Fruit fly (Drosophila melanogaster) whole organism, embryonic: ENCODE measurements around the gene mfas.

Source experiments
- Asciz ChIP-seq: fragments of 200-800 bp; sonication (Bioruptor generic); optimal IDR thresholded peaks from 2 replicates; lab custom pipeline; 2017; ENCODE audit warnings: missing biosample characterization, mild to moderate bottlenecking, missing genetic modification characterization, missing genetic modification reagents
- C15 ChIP-seq: fragments of 200-800 bp; sonication (Bioruptor generic); IDR thresholded peaks from 3 replicates; pipeline ENCODE4 v1.3.6; 2022; ENCODE audit warnings: missing biosample characterization, missing genetic modification characterization
- CG12744 ChIP-seq: fragments of 200-800 bp; sonication (Bioruptor generic); optimal IDR thresholded peaks from 2 replicates; lab custom pipeline; 2016; ENCODE audit warnings: missing biosample characterization, missing genetic modification characterization
- CG15479 ChIP-seq: fragments of 200-800 bp; sonication (Bioruptor generic); optimal IDR thresholded peaks from 3 replicates; lab custom pipeline; 2019; ENCODE audit warnings: missing biosample characterization, mild to moderate bottlenecking, missing genetic modification characterization, moderate library complexity
- CG17612 ChIP-seq: fragments of 200-800 bp; sonication (Bioruptor generic); IDR thresholded peaks from 2 replicates; pipeline ENCODE4 v1.3.6; 2022; ENCODE audit warnings: missing biosample characterization, missing genetic modification characterization
- CG2889 ChIP-seq: fragments of 200-800 bp; sonication (Bioruptor generic); IDR thresholded peaks from 3 replicates; pipeline ENCODE4 v1.3.6; 2022; ENCODE audit warnings: missing biosample characterization, missing genetic modification characterization
- CG3847 ChIP-seq: fragments of 200-800 bp; sonication (Bioruptor generic); IDR thresholded peaks from 2 replicates; pipeline ENCODE4 v1.3.6; 2022; ENCODE audit warnings: missing biosample characterization, missing genetic modification characterization
- CG4404 ChIP-seq: fragments of 200-800 bp; sonication (Bioruptor generic); IDR thresholded peaks from 2 replicates; pipeline ENCODE4 v1.3.6; 2022; ENCODE audit warnings: missing biosample characterization, missing genetic modification characterization
- CG8359 ChIP-seq: fragments of 200-800 bp; sonication (Bioruptor generic); optimal IDR thresholded peaks from 2 replicates; lab custom pipeline; 2017; ENCODE audit warnings: missing biosample characterization, mild to moderate bottlenecking, missing genetic modification characterization, borderline replicate concordance
- CG8924 ChIP-seq: fragments of 200-800 bp; optimal IDR thresholded peaks from 3 replicates; lab custom pipeline; 2019; ENCODE audit warnings: missing biosample characterization, mild to moderate bottlenecking, missing genetic modification characterization, moderate library complexity
- Hr39 ChIP-seq: fragments of >200 bp; optimal IDR thresholded peaks from 2 replicates; lab custom pipeline; 2017
- Sox100B ChIP-seq: fragments of 200-800 bp; sonication (Bioruptor generic); optimal IDR thresholded peaks from 3 replicates; lab custom pipeline; 2018; ENCODE audit warnings: missing biosample characterization, mild to moderate bottlenecking, missing genetic modification characterization
- lola ChIP-seq, 3 experiments: fragments of >200 bp in 2 of 3; fragments of 200-800 bp in 1 of 3; sonication (Bioruptor generic) in 1 of 3; optimal IDR thresholded peaks; 2 replicates each; lab custom pipeline; 2017 to 2019; ENCODE audit warnings: missing biosample characterization in 3 of 3, missing genetic modification characterization in 3 of 3, mild to moderate bottlenecking in 1 of 3, moderate library complexity in 1 of 3

DNA sequence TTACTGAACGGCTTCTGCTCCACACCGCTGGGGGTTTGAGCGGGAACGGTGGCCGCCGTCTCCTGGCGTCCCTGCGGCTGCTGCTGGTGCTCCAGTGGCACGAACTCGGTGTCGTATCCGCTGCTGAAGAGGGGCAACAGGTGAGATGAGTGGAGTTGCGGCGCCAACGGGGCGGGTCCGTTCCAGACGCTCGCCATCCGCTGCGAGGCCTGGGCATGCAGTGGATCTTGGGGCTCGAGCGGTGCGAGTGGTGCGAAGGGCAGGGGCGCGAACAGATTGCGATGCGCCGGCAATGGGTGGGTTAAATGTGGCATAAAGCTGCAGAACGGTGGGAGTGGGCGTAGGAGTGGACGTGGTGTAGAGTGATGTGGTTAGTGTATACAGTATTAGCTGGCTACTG, 3.9 kb downstream of the mfas start:
- TF ChIP-seq Sox100B (GFP tag; lab: Kevin White, UChicago) (no peak), CG17612 (GFP tag; lab: Robert Waterston, UW) (no peak), CG8359 (no peak), CG15479 (GFP tag; lab: Kevin White, UChicago) (no peak), Asciz (GFP tag; lab: Kevin White, UChicago) (no peak), CG12744 (no peak), CG4404 (GFP tag; lab: Robert Waterston, UW) (no peak), CG3847 (GFP tag; lab: Robert Waterston, UW) (no peak), CG2889 (no peak), Hr39 (lab: Kevin White, UChicago) (no peak), C15 (GFP tag; lab: Robert Waterston, UW) (no peak), CG8924 (tag; lab: Kevin White, UChicago) (no peak), lola (GFP tag; optimal IDR thresholded peaks at IDR 0.05; lab: Kevin White, UChicago) (no peak)
